Worm (Caenorhabditis elegans) whole organism, young adult: Measurements from ENCODE around the gene T01B7.5.

Experiments
- C17E4.6 ChIP-seq: fragments of 200-800 bp; sonication (Bioruptor generic); IDR thresholded peaks from 2 replicates; pipeline ENCODE4 v1.3.6; 2022; ENCODE audit warnings: missing genetic modification reagents, missing genetic modification characterization, missing compliant biosample characterization
- F10E7.11 ChIP-seq: sonication (generic microtip); optimal IDR thresholded peaks from 2 replicates; lab custom pipeline; 2017; ENCODE audit warnings: mild to moderate bottlenecking, missing genetic modification characterization, moderate library complexity, missing compliant biosample characterization
- F49E8.2 ChIP-seq: sonication (generic microtip); optimal IDR thresholded peaks from 3 replicates; lab custom pipeline; 2017; ENCODE audit warnings: missing genetic modification characterization, mild to moderate bottlenecking, missing compliant biosample characterization, antibody characterized with exemption, moderate library complexity; ENCODE audit not compliant: insufficient read depth
- F57A8.1 ChIP-seq: fragments of 200-800 bp; sonication (Bioruptor generic); optimal IDR thresholded peaks from 2 replicates; lab custom pipeline; 2018; ENCODE audit warnings: mild to moderate bottlenecking, missing genetic modification characterization, moderate library complexity, missing compliant biosample characterization
- ama-1 ChIP-seq, 3 experiments: fragments of 150-350 bp in 1 of 3; sonication (generic microtip) in 2 of 3; optimal IDR thresholded peaks; 2 replicates each; lab custom pipeline; 2014 to 2018; ENCODE audit warnings: missing biosample characterization in 2 of 3, missing genetic modification characterization in 2 of 3, missing genetic modification reagents in 2 of 3
- bed-2 ChIP-seq: fragments of 200-800 bp; sonication (Bioruptor generic); IDR thresholded peaks from 2 replicates; pipeline ENCODE4 v1.3.6; 2022; ENCODE audit warnings: missing genetic modification reagents, missing genetic modification characterization, missing compliant biosample characterization
- egl-44 ChIP-seq: fragments of 200-800 bp; sonication (Bioruptor generic); IDR thresholded peaks from 2 replicates; pipeline ENCODE4 v1.3.6; 2022; ENCODE audit warnings: missing genetic modification reagents, missing genetic modification characterization, missing compliant biosample characterization
- egrh-3 ChIP-seq: fragments of 200-800 bp; sonication (Bioruptor generic); IDR thresholded peaks from 2 replicates; pipeline ENCODE4 v1.3.6; 2022; ENCODE audit warnings: missing genetic modification reagents, missing genetic modification characterization, missing compliant biosample characterization
- fkh-3 ChIP-seq: sonication (generic microtip); optimal IDR thresholded peaks from 2 replicates; lab custom pipeline; 2016; ENCODE audit warnings: mild to moderate bottlenecking, missing genetic modification characterization, missing compliant biosample characterization
- nhr-90 ChIP-seq: sonication (generic microtip); optimal IDR thresholded peaks from 2 replicates; lab custom pipeline; 2016; ENCODE audit warnings: missing genotype, mild to moderate bottlenecking, missing genetic modification characterization, missing compliant biosample characterization
- snpc-1.3 ChIP-seq: sonication (generic microtip); optimal IDR thresholded peaks from 2 replicates; lab custom pipeline; 2017; ENCODE audit warnings: missing genetic modification characterization, mild to moderate bottlenecking, missing compliant biosample characterization, antibody characterized with exemption, moderate library complexity, missing genotype, missing genetic modification reagents; ENCODE audit not compliant: insufficient read depth
- snpc-4 ChIP-seq, 5 experiments: fragments of 150-350 bp in 1 of 5; sonication (generic microtip) in 4 of 5; optimal IDR thresholded peaks; 2 replicates each; lab custom pipeline; 2014 to 2018; ENCODE audit warnings: missing genetic modification characterization in 5 of 5, missing biosample characterization in 3 of 5, antibody characterized with exemption in 2 of 5, mild to moderate bottlenecking in 2 of 5, missing compliant biosample characterization in 2 of 5, missing genotype in 2 of 5, moderate library complexity in 2 of 5, missing genetic modification reagents in 1 of 5
- ztf-22 ChIP-seq: fragments of 200-800 bp; sonication (Bioruptor generic); optimal IDR thresholded peaks from 2 replicates; lab custom pipeline; 2018; ENCODE audit warnings: mild to moderate bottlenecking, missing genetic modification characterization, moderate library complexity, missing compliant biosample characterization
- ztf-6 ChIP-seq: fragments of 200-800 bp; sonication (Bioruptor generic); IDR thresholded peaks from 2 replicates; pipeline ENCODE4 v1.3.6; 2022; ENCODE audit warnings: missing genetic modification reagents, missing genetic modification characterization, missing compliant biosample characterization

DNA sequence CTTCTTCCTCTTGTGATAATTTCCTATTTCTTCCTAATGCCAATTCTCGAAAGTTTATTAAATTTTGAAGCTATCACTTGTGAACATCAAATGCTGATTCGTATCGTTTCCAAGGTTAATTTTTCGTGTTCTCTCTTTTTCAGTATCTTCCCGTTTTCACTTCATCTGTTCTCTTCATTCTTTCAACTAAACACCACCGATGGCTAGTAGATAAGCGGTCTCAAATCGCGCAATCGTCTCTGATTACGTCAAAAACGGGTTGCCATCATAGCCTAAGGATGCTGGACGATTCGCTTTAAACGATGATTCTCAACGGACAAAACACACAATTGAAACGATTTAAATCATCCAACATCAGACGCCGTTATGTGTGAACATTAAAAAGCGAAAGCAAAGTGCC is 951 bp downstream of the T01B7.5 start:
- TF ChIP-seq F57A8.1 (GFP tag; lab: Kevin White, UChicago): no peak
- TF ChIP-seq nhr-90 (tag; lab: Kevin White, UChicago): no peak
- no peak for TF ChIP-seq fkh-3 (tag; lab: Kevin White, UChicago)
- no peak for TF ChIP-seq egl-44 (GFP tag; lab: Robert Waterston, UW)
- no peak for TF ChIP-seq ama-1 (optimal IDR thresholded peaks at IDR 0.05; lab: Kevin White, UChicago)
- TF ChIP-seq ama-1 (GFP tag; optimal IDR thresholded peaks at IDR 0.05; lab: Kevin White, UChicago): no peak
- no peak for TF ChIP-seq F10E7.11
- no peak for TF ChIP-seq egrh-3 (GFP tag; lab: Robert Waterston, UW)
- no peak for TF ChIP-seq snpc-4 (GFP tag; optimal IDR thresholded peaks at IDR 0.05; lab: Kevin White, UChicago)
- TF ChIP-seq snpc-4 (tag; optimal IDR thresholded peaks at IDR 0.05; lab: Kevin White, UChicago): no peak
- no peak for TF ChIP-seq snpc-1.3 (tag; lab: Kevin White, UChicago)
- TF ChIP-seq ztf-6: no peak
- no peak for TF ChIP-seq bed-2 (GFP tag; lab: Robert Waterston, UW)
- no peak for TF ChIP-seq F49E8.2
- no peak for TF ChIP-seq ztf-22
- TF ChIP-seq C17E4.6 (GFP tag; lab: Robert Waterston, UW): no peak
